Worm (Caenorhabditis elegans) whole organism, L1 larva: ENCODE measurements around the gene K12H4.5.

Experiments
- C16A3.4 ChIP-seq: fragments of 150-350 bp; optimal IDR thresholded peaks from 2 replicates; lab custom pipeline; 2014; ENCODE audit warnings: missing biosample characterization, missing genetic modification characterization
- aha-1 ChIP-seq: fragments of 150-350 bp; optimal IDR thresholded peaks from 2 replicates; lab custom pipeline; 2014; ENCODE audit warnings: missing biosample characterization, missing genetic modification characterization
- alr-1 ChIP-seq: fragments of 200-800 bp; sonication (Bioruptor generic); optimal IDR thresholded peaks from 2 replicates; lab custom pipeline; 2018; ENCODE audit warnings: borderline replicate concordance, mild to moderate bottlenecking, missing genetic modification characterization, missing compliant biosample characterization
- aly-2 ChIP-seq: fragments of 150-350 bp; optimal IDR thresholded peaks from 2 replicates; lab custom pipeline; 2014; ENCODE audit warnings: missing biosample characterization, missing genetic modification characterization
- blmp-1 ChIP-seq: fragments of 150-350 bp; optimal IDR thresholded peaks from 2 replicates; lab custom pipeline; 2014; ENCODE audit warnings: missing biosample characterization, missing genetic modification characterization
- ceh-82 ChIP-seq, 3 experiments: fragments of 150-350 bp in 1 of 3; sonication (generic microtip) in 2 of 3; optimal IDR thresholded peaks; 2 replicates each; lab custom pipeline; 2014 to 2017; ENCODE audit warnings: missing biosample characterization in 3 of 3, missing genetic modification characterization in 3 of 3
- ces-1 ChIP-seq: fragments of 150-350 bp; optimal IDR thresholded peaks from 2 replicates; lab custom pipeline; 2014; ENCODE audit warnings: missing biosample characterization, missing genetic modification reagents, missing genetic modification characterization
- efl-1 ChIP-seq, 4 experiments: fragments of 150-350 bp; optimal IDR thresholded peaks in 3 of 4; peaks in 1 of 4; 1 replicate in 1 of 4; 2 replicates in 3 of 4; lab custom pipeline; 2014; ENCODE audit warnings: missing biosample characterization in 2 of 4, missing genetic modification characterization in 2 of 4, missing genetic modification reagents in 2 of 4
- egl-13 ChIP-seq: sonication (generic microtip); optimal IDR thresholded peaks from 2 replicates; lab custom pipeline; 2016; ENCODE audit warnings: missing genotype, missing genetic modification reagents, missing genetic modification characterization, missing compliant biosample characterization
- egl-27 ChIP-seq, 2 experiments: fragments of 150-350 bp in 1 of 2; sonication (generic microtip); optimal IDR thresholded peaks; 3 replicates each; lab custom pipeline; 2017 to 2018; ENCODE audit warnings: missing biosample characterization in 2 of 2, missing genetic modification characterization in 2 of 2, missing genetic modification reagents in 2 of 2
- elt-2 ChIP-seq: sonication (generic microtip); optimal IDR thresholded peaks from 2 replicates; lab custom pipeline; 2016; ENCODE audit warnings: missing genetic modification characterization, mild to moderate bottlenecking, inconsistent platforms, missing compliant biosample characterization, missing genetic modification reagents
- ets-5 ChIP-seq: fragments of 200-800 bp; sonication (Bioruptor generic); IDR thresholded peaks from 2 replicates; pipeline ENCODE4 v1.3.6; 2022; ENCODE audit warnings: missing genetic modification characterization, missing compliant biosample characterization
- fkh-10 ChIP-seq: sonication (generic microtip); optimal IDR thresholded peaks from 2 replicates; lab custom pipeline; 2017; ENCODE audit warnings: missing biosample characterization, missing genetic modification reagents, missing genetic modification characterization
- fkh-8 ChIP-seq: sonication (generic microtip); optimal IDR thresholded peaks from 2 replicates; lab custom pipeline; 2016; ENCODE audit warnings: mild to moderate bottlenecking, missing genetic modification characterization, missing compliant biosample characterization
- grh-1 ChIP-seq: fragments of 200-800 bp; sonication (Bioruptor generic); IDR thresholded peaks from 2 replicates; pipeline ENCODE4 v1.3.6; 2022; ENCODE audit warnings: missing genetic modification reagents, missing genetic modification characterization, missing compliant biosample characterization
- hlh-17 ChIP-seq: fragments of 200-800 bp; sonication (Bioruptor generic); optimal IDR thresholded peaks from 2 replicates; lab custom pipeline; 2018; ENCODE audit warnings: missing genetic modification characterization, mild to moderate bottlenecking, missing compliant biosample characterization, moderate library complexity, borderline replicate concordance
- isw-1 ChIP-seq: fragments of 200-800 bp; sonication (Bioruptor generic); IDR thresholded peaks from 2 replicates; pipeline ENCODE4 v1.3.6; 2022; ENCODE audit warnings: missing genetic modification characterization, missing compliant biosample characterization
- jun-1 ChIP-seq: fragments of 150-350 bp; optimal IDR thresholded peaks from 2 replicates; lab custom pipeline; 2014; ENCODE audit warnings: missing biosample characterization, missing genetic modification reagents, missing genetic modification characterization
- lir-3 ChIP-seq: sonication (generic microtip); optimal IDR thresholded peaks from 2 replicates; lab custom pipeline; 2016; ENCODE audit warnings: mild to moderate bottlenecking, missing genetic modification characterization, moderate library complexity, missing compliant biosample characterization; ENCODE audit not compliant: poor library complexity
- lsy-2 ChIP-seq, 2 experiments: fragments of 150-350 bp; optimal IDR thresholded peaks; 2 replicates each; lab custom pipeline; 2014; ENCODE audit warnings: missing biosample characterization in 2 of 2, missing genetic modification characterization in 2 of 2
- mab-9 ChIP-seq: fragments of 200-800 bp; sonication (Bioruptor generic); IDR thresholded peaks from 2 replicates; pipeline ENCODE4 v1.3.6; 2022; ENCODE audit warnings: missing genetic modification reagents, missing genetic modification characterization, missing compliant biosample characterization
- mdl-1 ChIP-seq, 2 experiments: fragments of 150-350 bp; optimal IDR thresholded peaks; 2 replicates each; lab custom pipeline; 2014 to 2017; ENCODE audit warnings: missing biosample characterization in 2 of 2, missing genetic modification characterization in 2 of 2, inconsistent platforms in 1 of 2
- nhr-12 ChIP-seq: sonication (generic microtip); optimal IDR thresholded peaks from 2 replicates; lab custom pipeline; 2017; ENCODE audit warnings: missing biosample characterization, missing genetic modification characterization
- nhr-20 ChIP-seq: sonication (generic microtip); optimal IDR thresholded peaks from 2 replicates; lab custom pipeline; 2016; ENCODE audit warnings: mild to moderate bottlenecking, missing genetic modification characterization, missing compliant biosample characterization
- nhr-90 ChIP-seq: sonication (generic microtip); optimal IDR thresholded peaks from 2 replicates; lab custom pipeline; 2016; ENCODE audit warnings: mild to moderate bottlenecking, missing genetic modification characterization, missing compliant biosample characterization; ENCODE audit not compliant: poor library complexity
- pqm-1 ChIP-seq: sonication (generic microtip); optimal IDR thresholded peaks from 3 replicates; lab custom pipeline; 2017; ENCODE audit warnings: missing biosample characterization, missing genetic modification characterization
- snpc-4 ChIP-seq: fragments of 150-350 bp; optimal IDR thresholded peaks from 2 replicates; lab custom pipeline; 2014; ENCODE audit warnings: missing biosample characterization, missing genetic modification characterization
- snu-23 ChIP-seq: sonication (generic microtip); optimal IDR thresholded peaks from 2 replicates; lab custom pipeline; 2016; ENCODE audit warnings: missing genetic modification characterization, missing compliant biosample characterization
- sox-4 ChIP-seq: sonication (generic microtip); optimal IDR thresholded peaks from 2 replicates; lab custom pipeline; 2016; ENCODE audit warnings: missing genetic modification characterization, missing compliant biosample characterization
- tbx-2 ChIP-seq: sonication (generic microtip); optimal IDR thresholded peaks from 2 replicates; lab custom pipeline; 2016; ENCODE audit warnings: missing genetic modification characterization, missing compliant biosample characterization
- tlp-1 ChIP-seq: fragments of 150-350 bp; optimal IDR thresholded peaks from 2 replicates; lab custom pipeline; 2014; ENCODE audit warnings: missing biosample characterization, missing genetic modification characterization
- unc-130 ChIP-seq: fragments of 150-350 bp; optimal IDR thresholded peaks from 2 replicates; lab custom pipeline; 2017; ENCODE audit warnings: missing biosample characterization, missing genetic modification characterization, inconsistent platforms
- unc-62 ChIP-seq: fragments of 150-350 bp; optimal IDR thresholded peaks from 2 replicates; lab custom pipeline; 2014; ENCODE audit warnings: missing biosample characterization, missing genetic modification reagents, missing genetic modification characterization
- xbp-1 ChIP-seq: sonication (generic microtip); optimal IDR thresholded peaks from 2 replicates; lab custom pipeline; 2016; ENCODE audit warnings: missing genetic modification characterization, missing compliant biosample characterization

K12H4.5 gene

DNA sequence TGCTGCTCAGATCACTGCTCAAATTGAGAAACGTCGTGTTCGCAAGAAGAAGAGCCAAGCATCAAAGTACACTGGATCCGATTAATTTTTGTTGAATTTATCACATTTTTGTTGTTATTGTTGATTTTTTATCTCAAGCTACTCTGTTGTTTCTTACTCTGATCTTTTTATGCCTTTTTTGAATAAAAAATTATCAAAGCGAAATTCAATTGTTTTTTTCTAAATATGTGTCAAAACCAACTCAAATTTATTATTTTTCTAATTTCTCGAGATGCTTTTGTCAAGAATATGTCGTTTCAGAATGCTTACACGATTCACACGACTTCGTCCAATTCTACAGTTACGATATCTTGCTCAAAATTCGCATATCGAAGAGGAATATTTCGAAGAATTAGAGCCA, 3.1 kb downstream of the K12H4.5 start, which contains the start of gene K12H4.2:
TSS of gene K12H4.2 (plus strand) at position 301 of the 400 bp plus-strand sequence.
- TF ChIP-seq tlp-1 (no peak), efl-1 (optimal IDR thresholded peaks at IDR 0.05; lab: Kevin White, UChicago) (no peak), efl-1 (GFP tag; optimal IDR thresholded peaks at IDR 0.05 in 1 of 2; lab: Kevin White, UChicago) (peak in 1 of 2 experiments; percentile 12), alr-1 (tag; lab: Kevin White, UChicago) (no peak)
- TF ChIP-seq, all 84 proteins: peak for 1

DNA sequence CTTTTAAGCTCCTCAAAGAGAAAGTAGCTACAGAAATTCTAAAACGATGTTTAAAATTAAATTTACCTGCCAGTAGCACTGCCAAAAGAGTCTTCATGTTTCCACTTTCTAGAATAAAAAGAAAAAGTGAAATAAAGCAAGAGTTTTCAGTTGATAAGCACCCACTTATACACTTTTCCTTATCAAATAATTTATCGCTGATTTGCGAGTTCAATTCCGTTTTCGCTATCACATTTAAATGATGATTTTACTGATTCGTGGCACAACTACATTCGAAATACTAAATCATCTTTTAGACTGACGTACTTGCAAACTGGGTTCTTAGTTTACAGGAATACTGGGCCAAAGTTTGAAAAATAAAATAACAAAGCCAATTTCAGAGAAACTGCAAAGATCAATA, 6.7 kb downstream of the K12H4.5 start, which contains the start of gene K12H4.7:
TSS of gene K12H4.7 (minus strand) at position 138 of the 400 bp plus-strand sequence.
- TF ChIP-seq elt-2 (tag; lab: Kevin White, UChicago), result peak; percentile 74
- no peak for TF ChIP-seq nhr-12 (tag; lab: Kevin White, UChicago)
- no peak for TF ChIP-seq ceh-82 (tag; optimal IDR thresholded peaks at IDR 0.05; lab: Kevin White, UChicago)
- TF ChIP-seq ets-5 (GFP tag; lab: Robert Waterston, UW), result no peak
- no peak for TF ChIP-seq sox-4 (tag; lab: Kevin White, UChicago)
- no peak for TF ChIP-seq ces-1 (GFP tag; lab: Kevin White, UChicago)
- peak; percentile 51 for TF ChIP-seq tlp-1
- no peak for TF ChIP-seq aly-2
- TF ChIP-seq nhr-20 (tag; lab: Kevin White, UChicago), result no peak
- TF ChIP-seq efl-1 (optimal IDR thresholded peaks at IDR 0.05; lab: Kevin White, UChicago), result no peak
- peak in 1 of 2 experiments; percentile 61 for TF ChIP-seq efl-1 (GFP tag; optimal IDR thresholded peaks at IDR 0.05 in 1 of 2; lab: Kevin White, UChicago)
- no peak for TF ChIP-seq blmp-1 (tag; lab: Kevin White, UChicago)
- TF ChIP-seq grh-1, result no peak
- TF ChIP-seq lir-3 (tag; lab: Kevin White, UChicago), result no peak
- TF ChIP-seq mab-9 (GFP tag; lab: Robert Waterston, UW), result no peak
- TF ChIP-seq pqm-1 (tag; lab: Kevin White, UChicago), result peak; percentile 74
- no peak for TF ChIP-seq egl-13 (tag; lab: Kevin White, UChicago)
- no peak for TF ChIP-seq snpc-4 (tag; lab: Kevin White, UChicago)
- no peak for TF ChIP-seq unc-62
- no peak for TF ChIP-seq aha-1
- TF ChIP-seq, all 84 proteins: peak for 4

ce11 chrIII:8051838-8052237, 7.6 kb downstream of the K12H4.5 start:
- no peak for TF ChIP-seq nhr-90 (tag; lab: Kevin White, UChicago)
- TF ChIP-seq efl-1 (optimal IDR thresholded peaks at IDR 0.05; lab: Kevin White, UChicago), result no peak
- TF ChIP-seq efl-1 (GFP tag; optimal IDR thresholded peaks at IDR 0.05 in 1 of 2; lab: Kevin White, UChicago), result no peak
- no peak for TF ChIP-seq jun-1 (tag; lab: Kevin White, UChicago)
- TF ChIP-seq unc-130 (tag; lab: Kevin White, UChicago), result no peak
- no peak for TF ChIP-seq C16A3.4
- no peak for TF ChIP-seq tbx-2 (tag; lab: Kevin White, UChicago)
- TF ChIP-seq xbp-1 (tag; lab: Kevin White, UChicago), result no peak
- no peak for TF ChIP-seq egl-27 (tag; optimal IDR thresholded peaks at IDR 0.05; lab: Kevin White, UChicago)
- TF ChIP-seq mdl-1 (tag; optimal IDR thresholded peaks at IDR 0.05; lab: Kevin White, UChicago), result no peak
- TF ChIP-seq mab-9 (GFP tag; lab: Robert Waterston, UW), result no peak
- TF ChIP-seq, all 84 proteins: peak for 0

DNA sequence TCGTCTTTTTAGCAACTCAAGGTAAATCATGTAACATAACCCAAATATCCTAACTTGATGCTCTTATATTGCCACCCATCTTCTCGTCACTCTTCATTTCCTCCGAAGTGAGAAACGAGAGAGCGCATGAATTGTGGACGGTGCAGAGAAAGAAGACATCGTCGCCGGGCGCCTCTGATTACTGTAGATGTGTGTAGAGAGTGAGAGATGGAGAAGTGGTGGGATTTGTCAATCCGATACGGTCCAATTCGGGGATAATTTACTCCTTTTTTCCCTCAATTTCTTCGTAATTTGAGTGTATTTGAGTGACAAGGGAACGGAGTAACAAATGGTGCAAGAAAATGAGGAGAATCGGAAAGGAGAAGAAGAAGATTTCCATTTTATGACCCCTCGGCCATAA, 16.8 kb downstream of the K12H4.5 start:
- no peak for TF ChIP-seq hlh-17 (GFP tag; lab: Kevin White, UChicago)
- no peak for TF ChIP-seq fkh-10
- TF ChIP-seq snu-23 (GFP tag; lab: Kevin White, UChicago), result no peak
- TF ChIP-seq isw-1 (GFP tag; lab: Robert Waterston, UW), result no peak
- TF ChIP-seq lsy-2 (tag; optimal IDR thresholded peaks at IDR 0.05; lab: Kevin White, UChicago), result peak in 1 of 2 experiments; percentile 16
- no peak for TF ChIP-seq aha-1
- no peak for TF ChIP-seq fkh-8
- peak; percentile 8 for TF ChIP-seq blmp-1 (tag; lab: Kevin White, UChicago)
- no peak for TF ChIP-seq mab-9 (GFP tag; lab: Robert Waterston, UW)
